Fruit fly (Drosophila melanogaster) whole organism, adult: ENCODE measurements around the gene Tsp5D.

Source experiments
- CG11617 ChIP-seq: fragments of 200-800 bp; sonication (Bioruptor generic); optimal IDR thresholded peaks from 2 replicates; lab custom pipeline; 2017; ENCODE audit warnings: mild to moderate bottlenecking, missing biosample characterization, missing genetic modification reagents, missing genetic modification characterization
- CG12768 ChIP-seq: fragments of 200-800 bp; sonication (Bioruptor generic); optimal IDR thresholded peaks from 2 replicates; lab custom pipeline; 2017; ENCODE audit warnings: missing biosample characterization, missing genetic modification characterization, mild to moderate bottlenecking, moderate library complexity, missing genetic modification reagents
- CG14711 ChIP-seq: fragments of 200-800 bp; sonication (Bioruptor generic); optimal IDR thresholded peaks from 2 replicates; lab custom pipeline; 2018; ENCODE audit warnings: missing biosample characterization, mild to moderate bottlenecking, missing genetic modification characterization, moderate library complexity
- CG1620 ChIP-seq: fragments of 200-800 bp; sonication (Bioruptor generic); optimal IDR thresholded peaks from 2 replicates; lab custom pipeline; 2016; ENCODE audit warnings: missing biosample characterization, missing genetic modification characterization
- CG7101 ChIP-seq: fragments of 200-800 bp; sonication (Bioruptor generic); optimal IDR thresholded peaks from 2 replicates; lab custom pipeline; 2018; ENCODE audit warnings: missing biosample characterization, mild to moderate bottlenecking, missing genetic modification characterization, moderate library complexity
- Clk ChIP-seq: fragments of 200-800 bp; sonication (Bioruptor generic); optimal IDR thresholded peaks from 2 replicates; lab custom pipeline; 2017; ENCODE audit warnings: missing biosample characterization, missing genetic modification characterization
- Crg-1 ChIP-seq: fragments of 200-800 bp; sonication (Bioruptor generic); optimal IDR thresholded peaks from 2 replicates; lab custom pipeline; 2016; ENCODE audit warnings: missing biosample characterization, missing genetic modification characterization
- Hr96 ChIP-seq: fragments of 200-800 bp; sonication (Bioruptor generic); optimal IDR thresholded peaks from 2 replicates; lab custom pipeline; 2016; ENCODE audit warnings: missing biosample characterization, missing genetic modification characterization
- bab1 ChIP-seq: fragments of 200-800 bp; sonication (Bioruptor generic); optimal IDR thresholded peaks from 3 replicates; lab custom pipeline; 2019; ENCODE audit warnings: missing biosample characterization, mild to moderate bottlenecking, missing genetic modification characterization, moderate library complexity
- cic ChIP-seq: fragments of 200-800 bp; sonication (Bioruptor generic); optimal IDR thresholded peaks from 2 replicates; lab custom pipeline; 2017; ENCODE audit warnings: missing biosample characterization, mild to moderate bottlenecking, missing genetic modification characterization, moderate library complexity
- cnc ChIP-seq, 2 experiments: fragments of >200 bp; optimal IDR thresholded peaks; 2 replicates each; lab custom pipeline; 2017
- kay ChIP-seq: fragments of 200-800 bp; sonication (Bioruptor generic); peaks from one replicate; lab custom pipeline; 2016; ENCODE audit warnings: missing biosample characterization, missing genetic modification characterization, borderline replicate concordance
- pad ChIP-seq: fragments of 200-800 bp; sonication (Bioruptor generic); optimal IDR thresholded peaks from 3 replicates; lab custom pipeline; 2017; ENCODE audit warnings: missing biosample characterization, missing genetic modification characterization, mild to moderate bottlenecking, moderate library complexity, missing genetic modification reagents
- toe ChIP-seq: fragments of 200-800 bp; sonication (Bioruptor generic); optimal IDR thresholded peaks from 2 replicates; lab custom pipeline; 2016; ENCODE audit warnings: missing biosample characterization, missing genetic modification characterization

DNA sequence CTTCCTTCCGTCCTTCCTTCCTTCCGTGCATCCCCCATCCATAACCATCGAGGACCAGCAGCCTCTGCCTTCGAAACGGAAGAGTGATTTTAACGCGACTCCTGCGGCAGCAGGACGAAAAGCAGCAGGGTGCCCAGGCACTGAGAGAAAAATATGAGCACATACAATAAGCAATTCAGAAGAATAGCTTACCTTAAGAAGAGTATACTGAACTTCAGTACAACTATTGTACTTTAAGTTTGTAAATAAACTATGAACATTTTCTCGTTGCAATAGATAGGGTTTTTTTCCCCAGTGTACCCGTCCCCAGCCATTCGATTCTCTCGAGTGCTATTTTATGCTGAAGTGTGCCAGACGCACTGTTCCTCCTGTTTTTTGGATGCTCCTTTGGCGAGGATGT, 43.0 kb downstream of the Tsp5D start:
- TF ChIP-seq cnc (optimal IDR thresholded peaks at IDR 0.05; lab: Kevin White, UChicago) (no peak), CG7101 (tag; lab: Kevin White, UChicago) (no peak), bab1 (GFP tag; lab: Kevin White, UChicago) (no peak), toe (GFP tag; lab: Kevin White, UChicago) (no peak), Hr96 (GFP tag; lab: Kevin White, UChicago) (no peak), CG11617 (GFP tag; lab: Kevin White, UChicago) (no peak), pad (GFP tag; lab: Kevin White, UChicago) (no peak), CG12768 (no peak), CG1620 (GFP tag; lab: Kevin White, UChicago) (no peak), cic (GFP tag; lab: Kevin White, UChicago) (no peak), kay (no peak), CG14711 (tag; lab: Kevin White, UChicago) (no peak), Clk (no peak), Crg-1 (no peak)
